Fruit fly (Drosophila melanogaster): ENCODE data around the gene CG9641.
A peak's percentile ranks its signal among the peaks of the same experiment; 100 is the strongest.

CG9641 gene

DNA sequence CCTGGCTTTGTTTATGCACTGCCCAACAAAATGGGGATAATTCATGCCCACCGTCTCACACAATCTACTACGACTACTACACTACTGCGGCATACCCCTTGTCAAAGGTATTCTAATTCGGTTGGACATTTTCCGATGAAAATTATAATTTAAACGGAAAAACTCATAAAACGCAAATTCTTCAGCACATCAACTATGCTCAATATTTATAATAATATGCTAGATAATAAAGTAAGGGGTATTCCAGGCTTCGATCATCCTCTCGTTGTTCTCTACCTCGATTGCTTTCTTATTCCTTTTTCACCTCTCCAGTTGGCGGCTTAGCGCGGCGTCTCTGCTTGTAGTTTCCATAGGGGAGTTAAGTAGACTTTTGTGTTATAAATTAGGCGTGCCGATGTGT, 35.3 kb downstream of the CG9641 start (continued):
- TF ChIP-seq Xbp1 (GFP tag; optimal IDR thresholded peaks at IDR 0.05) (peak; percentile 12), CG18599 (GFP tag; optimal IDR thresholded peaks at IDR 0.05) (peak; percentile 63), Tbp (GFP tag; optimal IDR thresholded peaks at IDR 0.05) (no peak), CG2120 (GFP tag; optimal IDR thresholded peaks at IDR 0.05) (peak; percentile 39), caup (GFP tag; optimal IDR thresholded peaks at IDR 0.05; ENCODE audit: severe bottlenecking) (peak; percentile 42), CG31224 (GFP tag; IDR thresholded peaks at IDR 0.05) (no peak), Deaf1 (tag; optimal IDR thresholded peaks at IDR 0.05) (no peak), C15 (GFP tag; IDR thresholded peaks at IDR 0.05) (no peak), Dbx (GFP tag; IDR thresholded peaks at IDR 0.05) (no peak), CG11504 (tag; optimal IDR thresholded peaks at IDR 0.05) (peak; percentile 40), CG1832 (GFP tag; optimal IDR thresholded peaks at IDR 0.05) (no peak), eyg (GFP tag; optimal IDR thresholded peaks at IDR 0.05) (no peak), CG11695 (GFP tag; IDR thresholded peaks at IDR 0.05) (0 out of 3 replicates have a peak, but pooled peaks have one; percentile 19), Fer1 (GFP tag; optimal IDR thresholded peaks at IDR 0.05) (peak; percentile 28), PHDP (tag; optimal IDR thresholded peaks at IDR 0.05) (peak; percentile 3), CTCF (GFP tag; optimal IDR thresholded peaks at IDR 0.05) (no peak), CG16863 (GFP tag; optimal IDR thresholded peaks at IDR 0.05) (no peak), CG13424 (tag; optimal IDR thresholded peaks at IDR 0.05) (no peak), CG10321 (GFP tag; IDR thresholded peaks at IDR 0.05) (no peak), ato (GFP tag; IDR thresholded peaks at IDR 0.05; ENCODE audit: partially characterized antibody) (no peak), CG10274 (GFP tag; optimal IDR thresholded peaks at IDR 0.05) (no peak), Sox102F (GFP tag; optimal IDR thresholded peaks at IDR 0.05) (peak; percentile 19), CG10366 (GFP tag; IDR thresholded peaks at IDR 0.05) (peak; percentile 23; the same call in 1 of the 2 replicates), CG9727 (GFP tag; optimal IDR thresholded peaks at IDR 0.05) (no peak), nmo (GFP tag; optimal IDR thresholded peaks at IDR 0.05) (peak; percentile 6), lmd (GFP tag; IDR thresholded peaks at IDR 0.05) (peak; percentile 25; the same call in 1 of the 2 replicates), CG32532 (GFP tag; IDR thresholded peaks at IDR 0.05) (0 out of 2 replicates have a peak, but pooled peaks have one; percentile 24), gfzf (GFP tag; optimal IDR thresholded peaks at IDR 0.05) (no peak), prd (optimal IDR thresholded peaks at IDR 0.05) (no peak), prd (GFP tag; IDR thresholded peaks at IDR 0.05) (peak; percentile 44; the same call in 1 of the 3 replicates), CG11398 (GFP tag; optimal IDR thresholded peaks at IDR 0.05) (no peak), CG14441 (GFP tag; IDR thresholded peaks at IDR 0.05) (peak; percentile 22; the same call in 1 of the 2 replicates), chif (GFP tag; optimal IDR thresholded peaks at IDR 0.05) (no peak), dan (GFP tag; IDR thresholded peaks at IDR 0.05) (no peak), Med (GFP tag) (peak; percentile 51), sens-2 (GFP tag; IDR thresholded peaks at IDR 0.05) (no peak), br (optimal IDR thresholded peaks at IDR 0.05) (no peak), Dp (GFP tag; optimal IDR thresholded peaks at IDR 0.05) (no peak), Ets65A (GFP tag) (no peak), pfk (GFP tag; optimal IDR thresholded peaks at IDR 0.05) (no peak), CG8290 (GFP tag; optimal IDR thresholded peaks at IDR 0.05) (no peak), CG8290 (tag; optimal IDR thresholded peaks at IDR 0.05) (peak in 1 of 2 experiments; percentile 12), zen (tag; optimal IDR thresholded peaks at IDR 0.05) (no peak), seq (GFP tag; IDR thresholded peaks at IDR 0.05) (no peak), CG9609 (GFP tag; optimal IDR thresholded peaks at IDR 0.05) (no peak), mam (GFP tag; optimal IDR thresholded peaks at IDR 0.05) (no peak), emc (GFP tag; optimal IDR thresholded peaks at IDR 0.05) (no peak), CG4328 (GFP tag; optimal IDR thresholded peaks at IDR 0.05) (no peak), CG8359 (GFP tag; optimal IDR thresholded peaks at IDR 0.05; ENCODE audit: borderline replicate concordance) (no peak), kah (GFP tag; optimal IDR thresholded peaks at IDR 0.05) (no peak), Chrac-16 (GFP tag; optimal IDR thresholded peaks at IDR 0.05) (no peak), tgo (GFP tag; IDR thresholded peaks at IDR 0.05) (0 out of 3 replicates have a peak, but pooled peaks have one; percentile 13), en (GFP tag; optimal IDR thresholded peaks at IDR 0.05) (no peak)

All from whole organism, embryonic.